Fruit fly (Drosophila melanogaster) whole organism, embryonic: Measurements from ENCODE around the gene CG42656.

Source experiments
- ATbp ChIP-seq: fragments of 200-800 bp; sonication (Bioruptor generic); optimal IDR thresholded peaks from 2 replicates; lab custom pipeline; 2017; ENCODE audit warnings: missing biosample characterization, mild to moderate bottlenecking, missing genetic modification characterization, missing genetic modification reagents
- Ada2b ChIP-seq: fragments of 200-800 bp; sonication (Bioruptor generic); IDR thresholded peaks from 2 replicates; pipeline ENCODE4 v1.3.6; 2022; ENCODE audit warnings: missing biosample characterization, missing genetic modification characterization
- Asciz ChIP-seq: fragments of 200-800 bp; sonication (Bioruptor generic); optimal IDR thresholded peaks from 2 replicates; lab custom pipeline; 2017; ENCODE audit warnings: missing biosample characterization, mild to moderate bottlenecking, missing genetic modification characterization, missing genetic modification reagents
- CG10274 ChIP-seq: fragments of 200-800 bp; sonication (Bioruptor generic); optimal IDR thresholded peaks from 3 replicates; lab custom pipeline; 2017; ENCODE audit warnings: missing biosample characterization, mild to moderate bottlenecking, missing genetic modification characterization
- CG12071 ChIP-seq: fragments of 200-800 bp; sonication (Bioruptor generic); optimal IDR thresholded peaks from 3 replicates; lab custom pipeline; 2018; ENCODE audit warnings: missing biosample characterization, mild to moderate bottlenecking, missing genetic modification characterization
- CG12155 ChIP-seq: fragments of 200-800 bp; sonication (Bioruptor generic); optimal IDR thresholded peaks from 3 replicates; lab custom pipeline; 2016; ENCODE audit warnings: missing biosample characterization, missing genetic modification characterization
- CG12744 ChIP-seq: fragments of 200-800 bp; sonication (Bioruptor generic); optimal IDR thresholded peaks from 2 replicates; lab custom pipeline; 2016; ENCODE audit warnings: missing biosample characterization, missing genetic modification characterization
- CG13296 ChIP-seq: fragments of 200-800 bp; sonication (Bioruptor generic); optimal IDR thresholded peaks from 3 replicates; lab custom pipeline; 2018; ENCODE audit warnings: missing biosample characterization, mild to moderate bottlenecking, missing genetic modification characterization
- CG1529 ChIP-seq: fragments of 200-800 bp; sonication (Bioruptor generic); optimal IDR thresholded peaks from 3 replicates; lab custom pipeline; 2018; ENCODE audit warnings: missing biosample characterization, missing genetic modification characterization
- CG18599 ChIP-seq: fragments of 200-800 bp; sonication (Bioruptor generic); optimal IDR thresholded peaks from 3 replicates; lab custom pipeline; 2017; ENCODE audit warnings: missing biosample characterization, missing genetic modification characterization, mild to moderate bottlenecking, moderate library complexity, missing genetic modification reagents
- CG18619 ChIP-seq: fragments of 200-800 bp; sonication (Bioruptor generic); optimal IDR thresholded peaks from 3 replicates; lab custom pipeline; 2017; ENCODE audit warnings: missing biosample characterization, mild to moderate bottlenecking, missing genetic modification characterization
- CG2875 ChIP-seq: fragments of 200-800 bp; sonication (Bioruptor generic); optimal IDR thresholded peaks from 2 replicates; lab custom pipeline; 2017; ENCODE audit warnings: missing biosample characterization, mild to moderate bottlenecking, missing genetic modification characterization, missing genetic modification reagents
- CG5953 ChIP-seq: fragments of 200-800 bp; sonication (Bioruptor generic); IDR thresholded peaks from 2 replicates; pipeline ENCODE4 v1.3.6; 2022; ENCODE audit warnings: missing biosample characterization, missing genetic modification characterization
- CG6654 ChIP-seq: fragments of 200-800 bp; sonication (Bioruptor generic); optimal IDR thresholded peaks from 2 replicates; lab custom pipeline; 2017; ENCODE audit warnings: missing biosample characterization, mild to moderate bottlenecking, missing genetic modification characterization
- CG6689 ChIP-seq: fragments of 200-800 bp; sonication (Bioruptor generic); IDR thresholded peaks from 2 replicates; pipeline ENCODE4 v1.3.6; 2022; ENCODE audit warnings: missing biosample characterization, missing genetic modification characterization
- CG8281 ChIP-seq: fragments of 200-800 bp; sonication (Bioruptor generic); optimal IDR thresholded peaks from 2 replicates; lab custom pipeline; 2018; ENCODE audit warnings: missing biosample characterization, mild to moderate bottlenecking, missing genetic modification characterization, moderate library complexity
- CG9817 ChIP-seq: fragments of 200-800 bp; sonication (Bioruptor generic); optimal IDR thresholded peaks from 2 replicates; lab custom pipeline; 2018; ENCODE audit warnings: missing biosample characterization, mild to moderate bottlenecking, missing genetic modification characterization, moderate library complexity
- Chrac-16 ChIP-seq: fragments of 200-800 bp; sonication (Bioruptor generic); optimal IDR thresholded peaks from 3 replicates; lab custom pipeline; 2016; ENCODE audit warnings: missing biosample characterization, missing genetic modification characterization
- D19A ChIP-seq: fragments of 200-800 bp; optimal IDR thresholded peaks from 3 replicates; lab custom pipeline; 2019; ENCODE audit warnings: missing biosample characterization, mild to moderate bottlenecking, missing genetic modification characterization, moderate library complexity
- Drgx ChIP-seq: fragments of 200-800 bp; sonication (Bioruptor generic); IDR thresholded peaks from 2 replicates; pipeline ENCODE4 v1.3.6; 2022; ENCODE audit warnings: missing biosample characterization, missing genetic modification characterization
- E2f1 ChIP-seq: fragments of 200-800 bp; sonication (Bioruptor generic); IDR thresholded peaks from 2 replicates; pipeline ENCODE4 v1.3.6; 2022; ENCODE audit warnings: missing biosample characterization, missing genetic modification characterization
- E2f2 ChIP-seq: fragments of 200-800 bp; sonication (Bioruptor generic); IDR thresholded peaks from 2 replicates; pipeline ENCODE4 v1.3.6; 2022; ENCODE audit warnings: missing biosample characterization, missing genetic modification characterization
- Fer3 ChIP-seq: fragments of 200-800 bp; sonication (Bioruptor generic); optimal IDR thresholded peaks from 2 replicates; lab custom pipeline; 2018; ENCODE audit warnings: missing biosample characterization, mild to moderate bottlenecking, missing genetic modification characterization, moderate library complexity
- H15 ChIP-seq: fragments of 200-800 bp; sonication (Bioruptor generic); IDR thresholded peaks from 3 replicates; pipeline ENCODE4 v1.3.6; 2022; ENCODE audit warnings: missing biosample characterization, missing genetic modification characterization
- Hmx ChIP-seq: fragments of 200-800 bp; sonication (Bioruptor generic); optimal IDR thresholded peaks from 2 replicates; lab custom pipeline; 2016; ENCODE audit warnings: missing biosample characterization, missing genetic modification characterization
- Meics ChIP-seq: fragments of 200-800 bp; sonication (Bioruptor generic); optimal IDR thresholded peaks from 2 replicates; lab custom pipeline; 2017; ENCODE audit warnings: missing biosample characterization, mild to moderate bottlenecking, missing genetic modification characterization
- Sry-δ ChIP-seq: fragments of 200-800 bp; sonication (Bioruptor generic); optimal IDR thresholded peaks from 2 replicates; lab custom pipeline; 2016; ENCODE audit warnings: missing biosample characterization, missing genetic modification characterization
- TFAM ChIP-seq: fragments of 200-800 bp; sonication (Bioruptor generic); optimal IDR thresholded peaks from 2 replicates; lab custom pipeline; 2017; ENCODE audit warnings: missing biosample characterization, missing genetic modification characterization, inconsistent platforms
- al ChIP-seq: fragments of 200-800 bp; sonication (Bioruptor generic); IDR thresholded peaks from 2 replicates; pipeline ENCODE4 v1.3.6; 2022; ENCODE audit warnings: missing biosample characterization, missing genetic modification characterization
- amos ChIP-seq: fragments of 200-800 bp; sonication (Bioruptor generic); IDR thresholded peaks from 2 replicates; pipeline ENCODE4 v1.3.6; 2022; ENCODE audit warnings: missing biosample characterization, missing genetic modification characterization; ENCODE audit not compliant: partially characterized antibody
- az2 ChIP-seq: fragments of 200-800 bp; sonication (Bioruptor generic); optimal IDR thresholded peaks from 3 replicates; lab custom pipeline; 2016; ENCODE audit warnings: missing biosample characterization, missing genetic modification characterization
- bigmax ChIP-seq: fragments of 200-800 bp; sonication (Bioruptor generic); optimal IDR thresholded peaks from 2 replicates; lab custom pipeline; 2018; ENCODE audit warnings: missing biosample characterization, mild to moderate bottlenecking, missing genetic modification characterization
- caup ChIP-seq: fragments of 200-800 bp; sonication (Bioruptor generic); optimal IDR thresholded peaks from 3 replicates; lab custom pipeline; 2017; ENCODE audit warnings: missing biosample characterization, mild to moderate bottlenecking, missing genetic modification characterization, moderate library complexity; ENCODE audit not compliant: severe bottlenecking
- chm ChIP-seq: fragments of 200-800 bp; sonication (Bioruptor generic); IDR thresholded peaks from 2 replicates; pipeline ENCODE4 v1.3.6; 2022; ENCODE audit warnings: missing biosample characterization, missing genetic modification characterization
- corto ChIP-seq: fragments of 200-800 bp; sonication (Bioruptor generic); optimal IDR thresholded peaks from 2 replicates; lab custom pipeline; 2016; ENCODE audit warnings: missing biosample characterization, mild to moderate bottlenecking, missing genetic modification characterization, moderate library complexity
- dysf ChIP-seq: fragments of 200-800 bp; sonication (Bioruptor generic); IDR thresholded peaks from 3 replicates; pipeline ENCODE4 v1.3.6; 2022; ENCODE audit warnings: missing biosample characterization, missing genetic modification characterization
- esg ChIP-seq: fragments of 200-800 bp; sonication (Bioruptor generic); conservative IDR thresholded peaks from 2 replicates; pipeline ENCODE4 v1.3.6; 2022; ENCODE audit warnings: missing biosample characterization, missing genetic modification characterization
- gcm ChIP-seq: fragments of 200-800 bp; sonication (Bioruptor generic); optimal IDR thresholded peaks from 2 replicates; lab custom pipeline; 2019; ENCODE audit warnings: missing biosample characterization, mild to moderate bottlenecking, missing genetic modification characterization, moderate library complexity
- insv ChIP-seq, 2 experiments: fragments of 200-800 bp; sonication (Bioruptor generic); optimal IDR thresholded peaks; 3 replicates each; lab custom pipeline; 2016 to 2018; ENCODE audit warnings: missing biosample characterization in 2 of 2, missing genetic modification characterization in 2 of 2
- kah ChIP-seq: fragments of 200-800 bp; sonication (Bioruptor generic); optimal IDR thresholded peaks from 2 replicates; lab custom pipeline; 2018; ENCODE audit warnings: missing biosample characterization, mild to moderate bottlenecking, missing genetic modification characterization
- lab ChIP-seq: fragments of 200-800 bp; sonication (Bioruptor generic); optimal IDR thresholded peaks from 3 replicates; lab custom pipeline; 2017; ENCODE audit warnings: missing biosample characterization, missing genetic modification characterization, mild to moderate bottlenecking, moderate library complexity, missing genetic modification reagents
- nmo ChIP-seq: fragments of 200-800 bp; sonication (Bioruptor generic); optimal IDR thresholded peaks from 2 replicates; lab custom pipeline; 2018; ENCODE audit warnings: missing biosample characterization, mild to moderate bottlenecking, missing genetic modification characterization, moderate library complexity
- pan ChIP-seq, 4 experiments: fragments of >200 bp in 3 of 4; fragments of 200-800 bp in 1 of 4; sonication (Bioruptor generic) in 1 of 4; optimal IDR thresholded peaks in 3 of 4; IDR thresholded peaks in 1 of 4; 2 replicates each; pipeline versions ENCODE4 v1.3.6 to Lab custom; 2017 to 2022; ENCODE audit warnings: missing biosample characterization in 2 of 4, missing genetic modification characterization in 2 of 4, mixed read lengths in 1 of 4
- pum ChIP-seq: fragments of 200-800 bp; sonication (Bioruptor generic); optimal IDR thresholded peaks from 2 replicates; lab custom pipeline; 2016; ENCODE audit warnings: missing biosample characterization, missing genetic modification characterization
- run ChIP-seq: fragments of 200-800 bp; sonication (Bioruptor generic); optimal IDR thresholded peaks from 3 replicates; lab custom pipeline; 2018; ENCODE audit warnings: missing biosample characterization, mild to moderate bottlenecking, missing genetic modification characterization
- seq ChIP-seq: fragments of 200-800 bp; sonication (Bioruptor generic); IDR thresholded peaks from 2 replicates; pipeline ENCODE4 v1.3.6; 2022; ENCODE audit warnings: missing biosample characterization, missing genetic modification characterization
- slbo ChIP-seq: fragments of 200-800 bp; sonication (Bioruptor generic); IDR thresholded peaks from 2 replicates; pipeline ENCODE4 v1.3.6; 2022; ENCODE audit warnings: missing biosample characterization, missing genetic modification characterization
- tx ChIP-seq: fragments of 200-800 bp; sonication (Bioruptor generic); optimal IDR thresholded peaks from 2 replicates; lab custom pipeline; 2016; ENCODE audit warnings: missing biosample characterization, missing genetic modification characterization
- vvl ChIP-seq: fragments of 200-800 bp; sonication (Bioruptor generic); IDR thresholded peaks from 2 replicates; pipeline ENCODE4 v1.3.6; 2022; ENCODE audit warnings: missing biosample characterization, missing genetic modification characterization
- zen ChIP-seq: fragments of 200-800 bp; sonication (Bioruptor generic); optimal IDR thresholded peaks from 3 replicates; lab custom pipeline; 2018; ENCODE audit warnings: missing biosample characterization, mild to moderate bottlenecking, missing genetic modification characterization, moderate library complexity

Gene CG42656

dm6 chr3R:7490884-7491283 is 2.2 kb downstream of the CG42656 start (continued):
- peak; percentile 18 for TF ChIP-seq CG8281
- no peak for TF ChIP-seq E2f1 (GFP tag; lab: Robert Waterston, UW)
- no peak for TF ChIP-seq D19A (tag; lab: Kevin White, UChicago)
- no peak for TF ChIP-seq seq
- no peak for TF ChIP-seq chm
- TF ChIP-seq CG6654 (GFP tag; lab: Kevin White, UChicago) = peak; percentile 27
- no peak for TF ChIP-seq pum (GFP tag; lab: Kevin White, UChicago)
- peak; percentile 24 for TF ChIP-seq Fer3 (tag; lab: Kevin White, UChicago)
- peak; percentile 30 for TF ChIP-seq corto (GFP tag; lab: Kevin White, UChicago)
- TF ChIP-seq CG1529 (GFP tag; lab: Kevin White, UChicago) = peak; percentile 11
- TF ChIP-seq E2f2 (GFP tag; lab: Robert Waterston, UW) = peak; percentile 13; the same call in 1 of the 2 replicates
- TF ChIP-seq bigmax (GFP tag; lab: Kevin White, UChicago) = no peak
- 0 out of 3 replicates have a peak, but pooled peaks have one; percentile 38 for TF ChIP-seq H15
- peak; percentile 63 for TF ChIP-seq ATbp (GFP tag; lab: Kevin White, UChicago)
- TF ChIP-seq CG9817 (tag; lab: Kevin White, UChicago) = peak; percentile 24
- no peak for TF ChIP-seq pan (optimal IDR thresholded peaks at IDR 0.05; lab: Kevin White, UChicago)
- TF ChIP-seq pan (GFP tag; optimal IDR thresholded peaks at IDR 0.05 in 1 of 2, IDR thresholded peaks at IDR 0.05 in 1 of 2) = peak in 1 of 2 experiments; percentile 57
- peak; percentile 75 for TF ChIP-seq Asciz (GFP tag; lab: Kevin White, UChicago)
- peak; percentile 83 for TF ChIP-seq nmo (GFP tag; lab: Kevin White, UChicago)
- TF ChIP-seq CG12071 = no peak
- TF ChIP-seq gcm (GFP tag; lab: Kevin White, UChicago) = no peak
- TF ChIP-seq Chrac-16 = peak; percentile 31
- peak; percentile 44 for TF ChIP-seq Meics (GFP tag; lab: Kevin White, UChicago)
- TF ChIP-seq TFAM (GFP tag; lab: Kevin White, UChicago) = no peak
- TF ChIP-seq caup = no peak
- peak; percentile 36 for TF ChIP-seq CG18599 (GFP tag; lab: Kevin White, UChicago)
- no peak for TF ChIP-seq CG13296 (GFP tag; lab: Kevin White, UChicago)
- no peak for TF ChIP-seq al (GFP tag; lab: Robert Waterston, UW)
- TF ChIP-seq esg (GFP tag; lab: Robert Waterston, UW) = peak; percentile 58
- 0 out of 3 replicates have a peak, but pooled peaks have one; percentile 52 for TF ChIP-seq dysf
- TF ChIP-seq CG12744 = no peak
- peak; percentile 4 for TF ChIP-seq Hmx (GFP tag; lab: Kevin White, UChicago)
- TF ChIP-seq CG5953 (GFP tag; lab: Robert Waterston, UW) = no peak
- no peak for TF ChIP-seq insv (GFP tag; optimal IDR thresholded peaks at IDR 0.05; lab: Kevin White, UChicago)
- TF ChIP-seq vvl (GFP tag; lab: Robert Waterston, UW) = no peak; the same call in none of the 2 replicates
- TF ChIP-seq CG10274 (GFP tag; lab: Kevin White, UChicago) = no peak
- no peak for TF ChIP-seq tx (GFP tag; lab: Kevin White, UChicago)
- TF ChIP-seq CG6689 (GFP tag; lab: Robert Waterston, UW) = peak; percentile 45; the same call in 1 of the 2 replicates
- peak; percentile 26 for TF ChIP-seq CG12155 (GFP tag; lab: Kevin White, UChicago)
- TF ChIP-seq kah (GFP tag; lab: Kevin White, UChicago) = peak; percentile 54
- TF ChIP-seq az2 (GFP tag; lab: Kevin White, UChicago) = peak; percentile 70
- TF ChIP-seq amos (GFP tag; lab: Robert Waterston, UW) = no peak
- no peak for TF ChIP-seq CG2875 (GFP tag; lab: Kevin White, UChicago)
- TF ChIP-seq slbo (GFP tag; lab: Robert Waterston, UW) = no peak
- no peak for TF ChIP-seq Sry-δ
- TF ChIP-seq run (tag; lab: Kevin White, UChicago) = peak; percentile 35
- peak; percentile 51 for TF ChIP-seq Drgx (GFP tag; lab: Robert Waterston, UW)
- peak; percentile 28; the same call in 1 of the 2 replicates for TF ChIP-seq Ada2b (GFP tag; lab: Robert Waterston, UW)
- TF ChIP-seq lab (GFP tag; lab: Kevin White, UChicago) = peak; percentile 4
- TF ChIP-seq zen (tag; lab: Kevin White, UChicago) = no peak
- TF ChIP-seq CG18619 (GFP tag; lab: Kevin White, UChicago) = peak; percentile 21
